Worm (Caenorhabditis elegans) whole organism, L1 larva: ENCODE data around the gene srx-112.

Experiments
- C16A3.4 ChIP-seq: fragments of 150-350 bp; optimal IDR thresholded peaks from 2 replicates; lab custom pipeline; 2014; ENCODE audit warnings: missing biosample characterization, missing genetic modification characterization
- C34B4.2 ChIP-seq: sonication (generic microtip); optimal IDR thresholded peaks from 2 replicates; lab custom pipeline; 2017; ENCODE audit warnings: mild to moderate bottlenecking, missing genetic modification characterization, missing compliant biosample characterization
- alr-1 ChIP-seq: fragments of 200-800 bp; sonication (Bioruptor generic); optimal IDR thresholded peaks from 2 replicates; lab custom pipeline; 2018; ENCODE audit warnings: borderline replicate concordance, mild to moderate bottlenecking, missing genetic modification characterization, missing compliant biosample characterization
- aly-2 ChIP-seq: fragments of 150-350 bp; optimal IDR thresholded peaks from 2 replicates; lab custom pipeline; 2014; ENCODE audit warnings: missing biosample characterization, missing genetic modification characterization
- ama-1 ChIP-seq: fragments of 150-350 bp; optimal IDR thresholded peaks from 2 replicates; lab custom pipeline; 2014
- ceh-63 ChIP-seq: fragments of 200-800 bp; sonication (Bioruptor generic); optimal IDR thresholded peaks from 2 replicates; lab custom pipeline; 2018; ENCODE audit warnings: mild to moderate bottlenecking, missing genetic modification characterization, missing compliant biosample characterization
- ceh-82 ChIP-seq, 3 experiments: fragments of 150-350 bp in 1 of 3; sonication (generic microtip) in 2 of 3; optimal IDR thresholded peaks; 2 replicates each; lab custom pipeline; 2014 to 2017; ENCODE audit warnings: missing biosample characterization in 3 of 3, missing genetic modification characterization in 3 of 3
- dpl-1 ChIP-seq, 3 experiments: fragments of 150-350 bp in 2 of 3; sonication (generic microtip) in 1 of 3; optimal IDR thresholded peaks; 2 replicates each; lab custom pipeline; 2014 to 2017; ENCODE audit warnings: missing biosample characterization in 3 of 3, missing genetic modification characterization in 3 of 3, missing genetic modification reagents in 3 of 3
- dsc-1 ChIP-seq: sonication (generic microtip); optimal IDR thresholded peaks from 2 replicates; lab custom pipeline; 2016; ENCODE audit warnings: mild to moderate bottlenecking, missing genetic modification characterization, missing compliant biosample characterization
- efl-1 ChIP-seq, 4 experiments: fragments of 150-350 bp; optimal IDR thresholded peaks in 3 of 4; peaks in 1 of 4; 1 replicate in 1 of 4; 2 replicates in 3 of 4; lab custom pipeline; 2014; ENCODE audit warnings: missing biosample characterization in 2 of 4, missing genetic modification characterization in 2 of 4, missing genetic modification reagents in 2 of 4
- egl-13 ChIP-seq: sonication (generic microtip); optimal IDR thresholded peaks from 2 replicates; lab custom pipeline; 2016; ENCODE audit warnings: missing genotype, missing genetic modification reagents, missing genetic modification characterization, missing compliant biosample characterization
- elt-2 ChIP-seq: sonication (generic microtip); optimal IDR thresholded peaks from 2 replicates; lab custom pipeline; 2016; ENCODE audit warnings: missing genetic modification characterization, mild to moderate bottlenecking, inconsistent platforms, missing compliant biosample characterization, missing genetic modification reagents
- fkh-4 ChIP-seq: sonication (generic microtip); optimal IDR thresholded peaks from 2 replicates; lab custom pipeline; 2016; ENCODE audit warnings: missing compliant biosample characterization, missing genetic modification characterization, borderline replicate concordance
- grh-1 ChIP-seq: fragments of 200-800 bp; sonication (Bioruptor generic); IDR thresholded peaks from 2 replicates; pipeline ENCODE4 v1.3.6; 2022; ENCODE audit warnings: missing genetic modification reagents, missing genetic modification characterization, missing compliant biosample characterization
- hlh-4 ChIP-seq: sonication (generic microtip); optimal IDR thresholded peaks from 2 replicates; lab custom pipeline; 2016; ENCODE audit warnings: mild to moderate bottlenecking, missing genetic modification characterization, missing compliant biosample characterization
- hpl-2 ChIP-seq: fragments of 150-350 bp; optimal IDR thresholded peaks from 2 replicates; lab custom pipeline; 2014; ENCODE audit warnings: missing biosample characterization, missing genetic modification reagents, missing genetic modification characterization
- irx-1 ChIP-seq: sonication (generic microtip); optimal IDR thresholded peaks from 2 replicates; lab custom pipeline; 2016; ENCODE audit warnings: missing genetic modification characterization, missing compliant biosample characterization
- lin-14 ChIP-seq: fragments of 200-800 bp; sonication (Bioruptor generic); optimal IDR thresholded peaks from 2 replicates; lab custom pipeline; 2018; ENCODE audit warnings: mild to moderate bottlenecking, missing genetic modification characterization, moderate library complexity, missing compliant biosample characterization
- lin-15B ChIP-seq: fragments of 150-350 bp; sonication (generic microtip); optimal IDR thresholded peaks from 3 replicates; lab custom pipeline; 2014; ENCODE audit warnings: missing biosample characterization, missing genetic modification characterization
- lin-35 ChIP-seq, 2 experiments: fragments of 150-350 bp; optimal IDR thresholded peaks; 2 replicates each; lab custom pipeline; 2014; ENCODE audit warnings: missing biosample characterization in 2 of 2, missing genetic modification characterization in 2 of 2, missing genetic modification reagents in 2 of 2
- lin-39 ChIP-seq: fragments of 150-350 bp; optimal IDR thresholded peaks from 2 replicates; lab custom pipeline; 2014; ENCODE audit warnings: missing biosample characterization, missing genetic modification reagents, missing genetic modification characterization
- lir-3 ChIP-seq: sonication (generic microtip); optimal IDR thresholded peaks from 2 replicates; lab custom pipeline; 2016; ENCODE audit warnings: mild to moderate bottlenecking, missing genetic modification characterization, moderate library complexity, missing compliant biosample characterization; ENCODE audit not compliant: poor library complexity
- mab-9 ChIP-seq: fragments of 200-800 bp; sonication (Bioruptor generic); IDR thresholded peaks from 2 replicates; pipeline ENCODE4 v1.3.6; 2022; ENCODE audit warnings: missing genetic modification reagents, missing genetic modification characterization, missing compliant biosample characterization
- mdl-1 ChIP-seq, 2 experiments: fragments of 150-350 bp; optimal IDR thresholded peaks; 2 replicates each; lab custom pipeline; 2014 to 2017; ENCODE audit warnings: missing biosample characterization in 2 of 2, missing genetic modification characterization in 2 of 2, inconsistent platforms in 1 of 2
- mef-2 ChIP-seq: fragments of 150-350 bp; optimal IDR thresholded peaks from 2 replicates; lab custom pipeline; 2014; ENCODE audit warnings: missing biosample characterization, missing genetic modification characterization
- mep-1 ChIP-seq: fragments of 150-350 bp; optimal IDR thresholded peaks from 2 replicates; lab custom pipeline; 2014; ENCODE audit warnings: missing biosample characterization, missing genetic modification characterization
- nhr-12 ChIP-seq: sonication (generic microtip); optimal IDR thresholded peaks from 2 replicates; lab custom pipeline; 2017; ENCODE audit warnings: missing biosample characterization, missing genetic modification characterization
- nhr-20 ChIP-seq: sonication (generic microtip); optimal IDR thresholded peaks from 2 replicates; lab custom pipeline; 2016; ENCODE audit warnings: mild to moderate bottlenecking, missing genetic modification characterization, missing compliant biosample characterization
- nhr-47 ChIP-seq: sonication (generic microtip); optimal IDR thresholded peaks from 2 replicates; lab custom pipeline; 2016; ENCODE audit warnings: mild to moderate bottlenecking, missing genetic modification characterization, moderate library complexity, missing compliant biosample characterization
- nhr-71 ChIP-seq: sonication (generic microtip); optimal IDR thresholded peaks from 2 replicates; lab custom pipeline; 2016; ENCODE audit warnings: mild to moderate bottlenecking, missing genetic modification characterization, moderate library complexity, missing compliant biosample characterization
- nhr-85 ChIP-seq: sonication (generic microtip); peaks from one replicate; lab custom pipeline; 2016; ENCODE audit warnings: missing genetic modification characterization, inconsistent platforms, missing compliant biosample characterization
- nhr-90 ChIP-seq: sonication (generic microtip); optimal IDR thresholded peaks from 2 replicates; lab custom pipeline; 2016; ENCODE audit warnings: mild to moderate bottlenecking, missing genetic modification characterization, missing compliant biosample characterization; ENCODE audit not compliant: poor library complexity
- pax-3 ChIP-seq: fragments of 200-800 bp; sonication (Bioruptor generic); optimal IDR thresholded peaks from 2 replicates; lab custom pipeline; 2018; ENCODE audit warnings: mild to moderate bottlenecking, missing genetic modification characterization, moderate library complexity, missing compliant biosample characterization
- rnt-1 ChIP-seq: sonication (generic microtip); optimal IDR thresholded peaks from 2 replicates; lab custom pipeline; 2016; ENCODE audit warnings: mild to moderate bottlenecking, missing genetic modification characterization, moderate library complexity, missing compliant biosample characterization
- skn-1 ChIP-seq: fragments of 150-350 bp; optimal IDR thresholded peaks from 2 replicates; lab custom pipeline; 2014; ENCODE audit warnings: missing biosample characterization, missing genetic modification characterization
- snu-23 ChIP-seq: sonication (generic microtip); optimal IDR thresholded peaks from 2 replicates; lab custom pipeline; 2016; ENCODE audit warnings: missing genetic modification characterization, missing compliant biosample characterization
- sox-4 ChIP-seq: sonication (generic microtip); optimal IDR thresholded peaks from 2 replicates; lab custom pipeline; 2016; ENCODE audit warnings: missing genetic modification characterization, missing compliant biosample characterization
- sptf-1 ChIP-seq: fragments of 150-350 bp; optimal IDR thresholded peaks from 2 replicates; lab custom pipeline; 2014; ENCODE audit warnings: missing biosample characterization, missing genetic modification characterization
- unc-130 ChIP-seq: fragments of 150-350 bp; optimal IDR thresholded peaks from 2 replicates; lab custom pipeline; 2017; ENCODE audit warnings: missing biosample characterization, missing genetic modification characterization, inconsistent platforms
- unc-62 ChIP-seq: fragments of 150-350 bp; optimal IDR thresholded peaks from 2 replicates; lab custom pipeline; 2014; ENCODE audit warnings: missing biosample characterization, missing genetic modification reagents, missing genetic modification characterization
- unc-98 ChIP-seq: fragments of 200-800 bp; sonication (Bioruptor generic); IDR thresholded peaks from 2 replicates; pipeline ENCODE4 v1.3.6; 2022; ENCODE audit warnings: missing genetic modification characterization, missing compliant biosample characterization
- vab-15 ChIP-seq: sonication (generic microtip); optimal IDR thresholded peaks from 2 replicates; lab custom pipeline; 2017; ENCODE audit warnings: missing genotype, mild to moderate bottlenecking, missing genetic modification characterization, missing compliant biosample characterization
- zag-1 ChIP-seq: fragments of 150-350 bp; optimal IDR thresholded peaks from 2 replicates; lab custom pipeline; 2014; ENCODE audit warnings: missing biosample characterization, missing genetic modification characterization
- zip-4 ChIP-seq: fragments of 200-800 bp; sonication (Bioruptor generic); optimal IDR thresholded peaks from 2 replicates; lab custom pipeline; 2018; ENCODE audit warnings: mild to moderate bottlenecking, missing genetic modification characterization, moderate library complexity, missing compliant biosample characterization
- ztf-11 ChIP-seq, 2 experiments: sonication (generic microtip); optimal IDR thresholded peaks; 2 replicates each; lab custom pipeline; 2016 to 2017; ENCODE audit warnings: missing genetic modification characterization in 2 of 2, missing biosample characterization in 1 of 2, missing compliant biosample characterization in 1 of 2
- ztf-4 ChIP-seq: fragments of 150-350 bp; optimal IDR thresholded peaks from 2 replicates; lab custom pipeline; 2014; ENCODE audit warnings: missing biosample characterization, missing genetic modification characterization

The srx-112 gene

ce11 chrII:3747405-3747804 lies 17.0 kb downstream of the srx-112 start, which contains the start of gene fbxb-92:
Gene fbxb-92, minus strand, starts transcription at chrII:3747505.
- no peak for TF ChIP-seq dpl-1 (GFP tag; optimal IDR thresholded peaks at IDR 0.05; lab: Kevin White, UChicago)
- no peak for TF ChIP-seq lin-14 (GFP tag; lab: Kevin White, UChicago)
- no peak for TF ChIP-seq C34B4.2 (tag; lab: Kevin White, UChicago)
- TF ChIP-seq grh-1 = no peak
- TF ChIP-seq ztf-4 (tag; lab: Kevin White, UChicago) = no peak
- no peak for TF ChIP-seq mef-2 (tag; lab: Kevin White, UChicago)
- TF ChIP-seq snu-23 (GFP tag; lab: Kevin White, UChicago) = no peak
- TF ChIP-seq mab-9 (GFP tag; lab: Robert Waterston, UW) = no peak
- TF ChIP-seq nhr-85 = no peak
- no peak for TF ChIP-seq nhr-71 (tag; lab: Kevin White, UChicago)
- no peak for TF ChIP-seq zag-1
- no peak for TF ChIP-seq hlh-4 (tag; lab: Kevin White, UChicago)
- TF ChIP-seq fkh-4 (tag; lab: Kevin White, UChicago) = no peak
- no peak for TF ChIP-seq nhr-12 (tag; lab: Kevin White, UChicago)
- no peak for TF ChIP-seq nhr-47
- no peak for TF ChIP-seq C16A3.4 (tag; lab: Kevin White, UChicago)
- no peak for TF ChIP-seq dsc-1 (tag; lab: Kevin White, UChicago)
- TF ChIP-seq ama-1 (lab: Kevin White, UChicago) = no peak
- TF ChIP-seq unc-62 (GFP tag; lab: Kevin White, UChicago) = no peak

DNA sequence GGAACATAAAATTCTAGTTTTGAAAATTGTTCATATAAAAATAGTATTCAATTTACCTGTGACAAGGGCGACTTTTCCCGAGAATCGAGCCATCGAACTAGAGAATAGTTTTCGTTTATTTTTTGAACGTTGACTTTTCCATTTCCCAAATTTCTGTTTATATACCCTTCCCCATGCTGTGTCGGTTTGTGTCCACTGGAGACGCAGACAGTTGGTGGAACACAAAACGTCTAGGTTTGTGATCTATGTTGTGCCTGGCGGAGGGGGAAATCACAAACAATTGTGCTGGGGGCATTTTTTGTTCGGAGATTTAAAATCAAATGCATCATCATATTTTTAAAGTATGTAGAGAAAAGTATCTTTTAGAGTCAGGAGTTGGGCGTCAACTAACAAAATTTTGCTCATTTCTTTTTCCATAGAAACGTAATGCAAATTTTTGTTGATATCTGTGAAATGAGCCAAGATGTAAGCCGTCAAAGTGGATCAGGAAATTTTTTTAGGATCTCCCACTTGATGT lies 20.6 kb downstream of the srx-112 start, which contains the start of gene nta-1:
nta-1 (minus strand) TSS at position 131 of the 517 bp plus-strand sequence.
- TF ChIP-seq nhr-85 (no peak), irx-1 (tag; lab: Kevin White, UChicago) (no peak), mef-2 (tag; lab: Kevin White, UChicago) (no peak), dsc-1 (tag; lab: Kevin White, UChicago) (no peak), vab-15 (tag; lab: Kevin White, UChicago) (no peak), ceh-63 (no peak), lin-15B (tag; lab: Kevin White, UChicago) (no peak), lir-3 (no peak), skn-1 (tag; lab: Kevin White, UChicago) (no peak), pax-3 (tag; lab: Kevin White, UChicago) (no peak), ztf-4 (tag; lab: Kevin White, UChicago) (no peak), nhr-90 (tag; lab: Kevin White, UChicago) (no peak), mdl-1 (tag; optimal IDR thresholded peaks at IDR 0.05; lab: Kevin White, UChicago) (peak in 1 of 2 experiments; percentile 22), sptf-1 (tag; lab: Kevin White, UChicago) (no peak), aly-2 (tag; lab: Kevin White, UChicago) (no peak), hlh-4 (tag; lab: Kevin White, UChicago) (no peak), lin-14 (GFP tag; lab: Kevin White, UChicago) (peak; percentile 75), unc-62 (GFP tag; lab: Kevin White, UChicago) (no peak), nhr-20 (tag; lab: Kevin White, UChicago) (peak; percentile 85), ceh-82 (tag; optimal IDR thresholded peaks at IDR 0.05; lab: Kevin White, UChicago) (no peak), sox-4 (tag; lab: Kevin White, UChicago) (no peak), C34B4.2 (tag; lab: Kevin White, UChicago) (no peak), elt-2 (peak; percentile 20), mep-1 (tag; lab: Kevin White, UChicago) (no peak), lin-39 (tag; lab: Kevin White, UChicago) (no peak), lin-35 (GFP tag; optimal IDR thresholded peaks at IDR 0.05; lab: Kevin White, UChicago) (peak in 1 of 2 experiments; percentile 39), unc-98 (no peak), ama-1 (lab: Kevin White, UChicago) (no peak), unc-130 (tag; lab: Kevin White, UChicago) (no peak), rnt-1 (tag; lab: Kevin White, UChicago) (no peak), grh-1 (no peak), hpl-2 (GFP tag; lab: Kevin White, UChicago) (no peak), egl-13 (tag; lab: Kevin White, UChicago) (no peak), alr-1 (tag; lab: Kevin White, UChicago) (no peak), nhr-71 (tag; lab: Kevin White, UChicago) (no peak), ztf-11 (tag; optimal IDR thresholded peaks at IDR 0.05; lab: Kevin White, UChicago) (no peak), efl-1 (optimal IDR thresholded peaks at IDR 0.05; lab: Kevin White, UChicago) (no peak), efl-1 (GFP tag; optimal IDR thresholded peaks at IDR 0.05 in 1 of 2; lab: Kevin White, UChicago) (peak in 1 of 2 experiments; percentile 4), zip-4 (GFP tag; lab: Kevin White, UChicago) (no peak)
